Worm (Caenorhabditis elegans) whole organism, mixed stage, embryonic: Measurements from ENCODE around the gene C06H5.14.

Source experiments
- M03D4.4 ChIP-seq: sonication (generic microtip); optimal IDR thresholded peaks from 2 replicates; lab custom pipeline; 2017; ENCODE audit warnings: mild to moderate bottlenecking, missing genetic modification characterization, missing compliant biosample characterization
- bed-3 ChIP-seq: fragments of 200-800 bp; sonication (Bioruptor generic); optimal IDR thresholded peaks from 3 replicates; lab custom pipeline; 2018; ENCODE audit warnings: mild to moderate bottlenecking, missing genetic modification characterization, moderate library complexity, missing compliant biosample characterization
- blmp-1 ChIP-seq: fragments of 150-350 bp; optimal IDR thresholded peaks from 2 replicates; lab custom pipeline; 2014; ENCODE audit warnings: missing biosample characterization, missing genetic modification characterization
- ceh-43 ChIP-seq: fragments of 200-800 bp; sonication (Bioruptor generic); optimal IDR thresholded peaks from 2 replicates; lab custom pipeline; 2018; ENCODE audit warnings: mild to moderate bottlenecking, missing genetic modification characterization, moderate library complexity, missing compliant biosample characterization
- ceh-83 ChIP-seq: fragments of 200-800 bp; sonication (Bioruptor generic); optimal IDR thresholded peaks from 2 replicates; lab custom pipeline; 2018; ENCODE audit warnings: mild to moderate bottlenecking, missing genetic modification characterization, missing compliant biosample characterization
- ces-1 ChIP-seq: fragments of 150-350 bp; optimal IDR thresholded peaks from 2 replicates; lab custom pipeline; 2014; ENCODE audit warnings: missing biosample characterization, missing genetic modification reagents, missing genetic modification characterization
- cnd-1 ChIP-seq: fragments of 200-800 bp; sonication (Bioruptor generic); optimal IDR thresholded peaks from 2 replicates; lab custom pipeline; 2018; ENCODE audit warnings: mild to moderate bottlenecking, missing genetic modification characterization, missing compliant biosample characterization
- drap-1 ChIP-seq: fragments of 200-800 bp; sonication (Bioruptor generic); optimal IDR thresholded peaks from 3 replicates; lab custom pipeline; 2018; ENCODE audit warnings: mild to moderate bottlenecking, missing genetic modification characterization, missing compliant biosample characterization
- elt-1 ChIP-seq: sonication (generic microtip); optimal IDR thresholded peaks from 2 replicates; lab custom pipeline; 2017; ENCODE audit warnings: missing genetic modification characterization, mild to moderate bottlenecking, missing compliant biosample characterization, antibody characterized with exemption, moderate library complexity, borderline replicate concordance; ENCODE audit not compliant: insufficient read depth
- elt-3 ChIP-seq: fragments of 150-350 bp; optimal IDR thresholded peaks from 2 replicates; lab custom pipeline; 2014; ENCODE audit warnings: missing biosample characterization, missing genetic modification characterization
- flh-1 ChIP-seq: fragments of 200-800 bp; sonication (Bioruptor generic); optimal IDR thresholded peaks from 2 replicates; lab custom pipeline; 2018; ENCODE audit warnings: mild to moderate bottlenecking, missing genetic modification characterization, moderate library complexity, missing compliant biosample characterization
- ham-2 ChIP-seq: fragments of 200-800 bp; sonication (Bioruptor generic); optimal IDR thresholded peaks from 2 replicates; lab custom pipeline; 2018; ENCODE audit warnings: mild to moderate bottlenecking, missing genetic modification characterization, missing compliant biosample characterization
- hlh-1 ChIP-seq: fragments of 150-350 bp; optimal IDR thresholded peaks from 2 replicates; lab custom pipeline; 2014; ENCODE audit warnings: missing biosample characterization, missing genetic modification reagents, missing genetic modification characterization
- lin-13 ChIP-seq: fragments of 150-350 bp; optimal IDR thresholded peaks from 2 replicates; lab custom pipeline; 2014; ENCODE audit warnings: missing biosample characterization, missing genetic modification characterization
- lsy-2 ChIP-seq: fragments of 150-350 bp; optimal IDR thresholded peaks from 2 replicates; lab custom pipeline; 2014; ENCODE audit warnings: missing biosample characterization, missing genetic modification characterization
- mep-1 ChIP-seq: fragments of 150-350 bp; optimal IDR thresholded peaks from 2 replicates; lab custom pipeline; 2017; ENCODE audit warnings: missing biosample characterization, missing genetic modification reagents, missing genetic modification characterization, inconsistent platforms
- mls-2 ChIP-seq: sonication (generic microtip); optimal IDR thresholded peaks from 2 replicates; lab custom pipeline; 2016; ENCODE audit warnings: mild to moderate bottlenecking, missing genetic modification characterization, moderate library complexity, missing compliant biosample characterization
- nhr-12 ChIP-seq: fragments of 150-350 bp; optimal IDR thresholded peaks from 2 replicates; lab custom pipeline; 2014; ENCODE audit warnings: missing biosample characterization, missing genetic modification characterization
- nhr-2 ChIP-seq: fragments of 150-350 bp; optimal IDR thresholded peaks from 2 replicates; lab custom pipeline; 2014; ENCODE audit warnings: missing biosample characterization, missing genetic modification characterization
- nhr-237 ChIP-seq: fragments of 150-350 bp; optimal IDR thresholded peaks from 2 replicates; lab custom pipeline; 2014; ENCODE audit warnings: missing biosample characterization, missing genetic modification characterization
- nhr-76 ChIP-seq: sonication (generic microtip); optimal IDR thresholded peaks from 2 replicates; lab custom pipeline; 2017; ENCODE audit warnings: missing biosample characterization, missing genetic modification characterization
- pha-4 ChIP-seq: fragments of 150-350 bp; optimal IDR thresholded peaks from 2 replicates; lab custom pipeline; 2018; ENCODE audit warnings: missing biosample characterization, missing genetic modification reagents, missing genetic modification characterization
- unc-39 ChIP-seq: fragments of 150-350 bp; optimal IDR thresholded peaks from 2 replicates; lab custom pipeline; 2014; ENCODE audit warnings: missing biosample characterization, missing genetic modification characterization
- unc-62 ChIP-seq: fragments of 150-350 bp; optimal IDR thresholded peaks from 2 replicates; lab custom pipeline; 2014; ENCODE audit warnings: missing biosample characterization, missing genetic modification reagents, missing genetic modification characterization
- ztf-11 ChIP-seq: fragments of 150-350 bp; optimal IDR thresholded peaks from 2 replicates; lab custom pipeline; 2014; ENCODE audit warnings: missing biosample characterization, missing genetic modification characterization

C06H5.14 gene

ce11 chrV:17951172-17951999 is 47.5 kb downstream of the C06H5.14 start, which contains the start of gene Y59A8B.24 (continued):
- no peak for TF ChIP-seq nhr-12
- peak; percentile 37 for TF ChIP-seq cnd-1
- peak; percentile 77 for TF ChIP-seq nhr-2
- TF ChIP-seq ceh-43 (GFP tag; lab: Kevin White, UChicago), result peak; percentile 32
- peak; percentile 82 for TF ChIP-seq lsy-2
- no peak for TF ChIP-seq blmp-1 (tag; lab: Kevin White, UChicago)
- TF ChIP-seq ztf-11 (tag; lab: Kevin White, UChicago), result peak; percentile 73
- peak; percentile 61 for TF ChIP-seq hlh-1
- TF ChIP-seq elt-3 (tag; lab: Kevin White, UChicago), result no peak
- TF ChIP-seq M03D4.4, result peak; percentile 80

DNA sequence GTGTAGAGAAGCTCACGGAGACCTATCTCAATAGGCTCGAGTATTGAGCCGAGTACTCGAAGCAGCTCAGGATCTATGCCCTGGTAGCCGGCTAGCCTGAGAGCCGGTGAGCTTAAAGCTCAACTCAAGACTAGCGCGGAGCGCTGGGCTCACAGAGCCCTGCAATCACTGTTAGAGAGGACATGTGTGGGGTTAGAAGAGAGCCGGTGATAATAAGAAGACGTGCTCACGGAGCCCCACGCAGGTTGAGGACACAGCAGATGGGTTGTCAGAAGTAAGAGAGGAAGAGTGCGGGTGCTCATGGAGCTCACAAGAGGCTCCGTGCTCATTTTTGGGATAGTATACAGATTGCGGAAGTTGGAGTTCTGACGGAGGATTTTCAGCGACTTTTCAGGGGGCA is 48.4 kb downstream of the C06H5.14 start:
- no peak for TF ChIP-seq nhr-76 (tag; lab: Kevin White, UChicago)
- no peak for TF ChIP-seq elt-1 (tag; lab: Kevin White, UChicago)
- TF ChIP-seq ham-2 (GFP tag; lab: Kevin White, UChicago), result no peak
- no peak for TF ChIP-seq mls-2 (tag; lab: Kevin White, UChicago)
- TF ChIP-seq drap-1 (GFP tag; lab: Kevin White, UChicago), result no peak
- no peak for TF ChIP-seq nhr-2
- TF ChIP-seq elt-3 (tag; lab: Kevin White, UChicago), result no peak
- no peak for TF ChIP-seq unc-39 (tag; lab: Kevin White, UChicago)
- TF ChIP-seq bed-3 (GFP tag; lab: Kevin White, UChicago), result no peak
- TF ChIP-seq lin-13 (tag; lab: Kevin White, UChicago), result no peak
- no peak for TF ChIP-seq pha-4 (tag; lab: Kevin White, UChicago)
- no peak for TF ChIP-seq flh-1 (GFP tag; lab: Kevin White, UChicago)
- TF ChIP-seq unc-62 (GFP tag; lab: Kevin White, UChicago), result no peak
- no peak for TF ChIP-seq nhr-12
- TF ChIP-seq ces-1, result no peak
- TF ChIP-seq ztf-11 (tag; lab: Kevin White, UChicago), result no peak
- no peak for TF ChIP-seq mep-1 (tag; lab: Kevin White, UChicago)
- TF ChIP-seq ceh-83 (GFP tag; lab: Kevin White, UChicago), result no peak
- no peak for TF ChIP-seq nhr-237 (tag; lab: Kevin White, UChicago)
